Fruit fly (Drosophila melanogaster) whole organism, pupa: ENCODE results near the gene Smn.
A peak's percentile ranks its signal among the peaks of the same experiment; 100 is the strongest.

Experiments used
- CG10348 ChIP-seq: fragments of 200-800 bp; sonication (Bioruptor generic); IDR thresholded peaks from 2 replicates; pipeline ENCODE4 v1.3.6; 2022; ENCODE audit warnings: missing biosample characterization, missing genetic modification characterization
- CG12605 ChIP-seq: fragments of 200-800 bp; sonication (Bioruptor generic); IDR thresholded peaks from 2 replicates; pipeline ENCODE4 v1.3.6; 2022; ENCODE audit warnings: missing biosample characterization, missing genetic modification characterization
- CG13204 ChIP-seq: fragments of 200-800 bp; sonication (Bioruptor generic); optimal IDR thresholded peaks from 2 replicates; lab custom pipeline; 2018; ENCODE audit warnings: missing biosample characterization, mild to moderate bottlenecking, missing genetic modification characterization, moderate library complexity
- CG14655 ChIP-seq: fragments of 200-800 bp; sonication (Bioruptor generic); optimal IDR thresholded peaks from 3 replicates; lab custom pipeline; 2017; ENCODE audit warnings: mild to moderate bottlenecking, missing biosample characterization, missing genetic modification reagents, missing genetic modification characterization
- CG15710 ChIP-seq: fragments of 200-800 bp; sonication (Bioruptor generic); optimal IDR thresholded peaks from 2 replicates; lab custom pipeline; 2018; ENCODE audit warnings: missing biosample characterization, mild to moderate bottlenecking, missing genetic modification characterization, moderate library complexity
- CG17806 ChIP-seq: fragments of 200-800 bp; sonication (Bioruptor generic); optimal IDR thresholded peaks from 2 replicates; lab custom pipeline; 2018; ENCODE audit warnings: missing biosample characterization, mild to moderate bottlenecking, missing genetic modification characterization, moderate library complexity
- CG32121 ChIP-seq: fragments of 200-800 bp; sonication (Bioruptor generic); IDR thresholded peaks from 2 replicates; pipeline ENCODE4 v1.3.6; 2022; ENCODE audit warnings: missing biosample characterization, missing genetic modification characterization
- CG34367 ChIP-seq: fragments of 200-800 bp; sonication (Bioruptor generic); optimal IDR thresholded peaks from 2 replicates; lab custom pipeline; 2018; ENCODE audit warnings: missing biosample characterization, mild to moderate bottlenecking, missing genetic modification characterization
- CG4496 ChIP-seq: fragments of 200-800 bp; sonication (Bioruptor generic); IDR thresholded peaks from 3 replicates; pipeline ENCODE4 v1.3.6; 2022; ENCODE audit warnings: missing biosample characterization, missing genetic modification characterization
- CG8159 ChIP-seq: fragments of 200-800 bp; sonication (Bioruptor generic); optimal IDR thresholded peaks from 3 replicates; lab custom pipeline; 2018; ENCODE audit warnings: missing biosample characterization, mild to moderate bottlenecking, missing genetic modification characterization, moderate library complexity
- CG8301 ChIP-seq: fragments of 200-800 bp; sonication (Bioruptor generic); optimal IDR thresholded peaks from 2 replicates; lab custom pipeline; 2018; ENCODE audit warnings: missing biosample characterization, mild to moderate bottlenecking, missing genetic modification characterization
- CG9948 ChIP-seq: fragments of 200-800 bp; sonication (Bioruptor generic); optimal IDR thresholded peaks from 2 replicates; lab custom pipeline; 2018; ENCODE audit warnings: missing biosample characterization, mild to moderate bottlenecking, missing genetic modification characterization, moderate library complexity
- D1 ChIP-seq: fragments of 200-800 bp; sonication (Bioruptor generic); optimal IDR thresholded peaks from 2 replicates; lab custom pipeline; 2018; ENCODE audit warnings: missing biosample characterization, mild to moderate bottlenecking, missing genetic modification characterization, moderate library complexity
- EcR ChIP-seq: fragments of 200-800 bp; sonication (Bioruptor generic); optimal IDR thresholded peaks from 3 replicates; lab custom pipeline; 2019; ENCODE audit warnings: missing biosample characterization, missing genetic modification characterization, mild to moderate bottlenecking, moderate library complexity, missing genetic modification reagents
- Ets98B ChIP-seq: fragments of 200-800 bp; sonication (Bioruptor generic); IDR thresholded peaks from 2 replicates; pipeline ENCODE4 v1.3.6; 2022; ENCODE audit warnings: missing biosample characterization, missing genetic modification characterization
- Pif1A ChIP-seq: fragments of 200-800 bp; sonication (Bioruptor generic); optimal IDR thresholded peaks from 3 replicates; lab custom pipeline; 2016; ENCODE audit warnings: missing biosample characterization, missing genetic modification characterization
- Pif1B ChIP-seq: fragments of 200-800 bp; sonication (Bioruptor generic); optimal IDR thresholded peaks from 3 replicates; lab custom pipeline; 2016; ENCODE audit warnings: missing biosample characterization, missing genetic modification characterization
- Snoo ChIP-seq: fragments of 200-800 bp; sonication (Bioruptor generic); optimal IDR thresholded peaks from 3 replicates; lab custom pipeline; 2017; ENCODE audit warnings: missing biosample characterization, mild to moderate bottlenecking, missing genetic modification characterization, inconsistent platforms
- fd96Ca ChIP-seq: fragments of 200-800 bp; sonication (Bioruptor generic); IDR thresholded peaks from 3 replicates; pipeline ENCODE4 v1.3.6; 2022; ENCODE audit warnings: missing biosample characterization, missing genetic modification characterization
- gl ChIP-seq: fragments of 200-800 bp; sonication (Bioruptor generic); optimal IDR thresholded peaks from 2 replicates; lab custom pipeline; 2018; ENCODE audit warnings: missing biosample characterization, mild to moderate bottlenecking, missing genetic modification characterization
- rn ChIP-seq: fragments of 200-800 bp; sonication (Bioruptor generic); IDR thresholded peaks from 2 replicates; pipeline ENCODE4 v1.3.6; 2022; ENCODE audit warnings: missing biosample characterization, missing genetic modification characterization

The Smn gene

dm6 chr3L:16610201-16610600, 28.9 kb upstream of the Smn start, which contains the start of gene Prosbeta6:
Prosbeta6 (minus strand) TSS chr3L:16610418.
- TF ChIP-seq fd96Ca (GFP tag; lab: Robert Waterston, UW) (no peak), Ets98B (GFP tag; lab: Robert Waterston, UW) (no peak), CG8301 (tag; lab: Kevin White, UChicago) (no peak)

dm6 chr3L:16609120-16609519, 27.8 kb upstream of the Smn start, which contains the start of gene CG4098:
CG4098 (minus strand) TSS chr3L:16609347.
- peak; percentile 20 for TF ChIP-seq Pif1B
- TF ChIP-seq Snoo (tag; lab: Kevin White, UChicago), result peak; percentile 37
- TF ChIP-seq CG8159 (tag; lab: Kevin White, UChicago), result peak; percentile 30
- peak; percentile 47 for TF ChIP-seq Pif1A (GFP tag; lab: Kevin White, UChicago)
- TF ChIP-seq CG17806 (tag; lab: Kevin White, UChicago), result peak; percentile 42
- TF ChIP-seq rn (GFP tag; lab: Robert Waterston, UW), result peak; percentile 55; the same call in 1 of the 2 replicates
- peak; percentile 83 for TF ChIP-seq fd96Ca (GFP tag; lab: Robert Waterston, UW)
- peak; percentile 84 for TF ChIP-seq CG4496
- peak; percentile 67 for TF ChIP-seq CG12605
- no peak for TF ChIP-seq CG9948 (tag; lab: Kevin White, UChicago)
- TF ChIP-seq gl (tag; lab: Kevin White, UChicago), result no peak
- TF ChIP-seq CG13204 (GFP tag; lab: Kevin White, UChicago), result no peak
- no peak for TF ChIP-seq EcR (GFP tag; lab: Kevin White, UChicago)
- no peak for TF ChIP-seq CG10348 (GFP tag; lab: Robert Waterston, UW)
- TF ChIP-seq CG15710 (tag; lab: Kevin White, UChicago), result peak; percentile 47
- peak; percentile 71 for TF ChIP-seq CG32121 (GFP tag; lab: Robert Waterston, UW)
- TF ChIP-seq CG14655 (GFP tag; lab: Kevin White, UChicago), result peak; percentile 27
- no peak for TF ChIP-seq D1
- TF ChIP-seq CG8301 (tag; lab: Kevin White, UChicago), result peak; percentile 14
- peak; percentile 34 for TF ChIP-seq CG34367 (tag; lab: Kevin White, UChicago)
- TF ChIP-seq Ets98B (GFP tag; lab: Robert Waterston, UW), result peak; percentile 83

dm6 chr3L:16602736-16603144, 21.4 kb upstream of the Smn start, which contains the start of gene Arts:
Arts (plus strand) TSS chr3L:16602851.
- TF ChIP-seq CG15710 (tag; lab: Kevin White, UChicago) (peak; percentile 28), rn (GFP tag; lab: Robert Waterston, UW) (no peak), CG17806 (tag; lab: Kevin White, UChicago) (peak; percentile 1), CG10348 (GFP tag; lab: Robert Waterston, UW) (no peak), Snoo (tag; lab: Kevin White, UChicago) (peak; percentile 11), CG34367 (tag; lab: Kevin White, UChicago) (peak; percentile 17), CG8159 (tag; lab: Kevin White, UChicago) (peak; percentile 43), CG14655 (GFP tag; lab: Kevin White, UChicago) (peak; percentile 47), fd96Ca (GFP tag; lab: Robert Waterston, UW) (no peak)

dm6 chr3L:16594922-16595518, 13.7 kb upstream of the Smn start, which contains the start of the genes spd-2 and Apl:
spd-2 (minus strand) TSS chr3L:16595014.
Apl (plus strand) TSS chr3L:16595181.
- TF ChIP-seq CG12605 (no peak), CG17806 (tag; lab: Kevin White, UChicago) (no peak), Pif1B (no peak), gl (tag; lab: Kevin White, UChicago) (no peak), CG9948 (tag; lab: Kevin White, UChicago) (no peak), CG13204 (GFP tag; lab: Kevin White, UChicago) (no peak), fd96Ca (GFP tag; lab: Robert Waterston, UW) (no peak), Snoo (tag; lab: Kevin White, UChicago) (no peak), CG8159 (tag; lab: Kevin White, UChicago) (no peak), CG8301 (tag; lab: Kevin White, UChicago) (no peak), CG15710 (tag; lab: Kevin White, UChicago) (no peak), Ets98B (GFP tag; lab: Robert Waterston, UW) (no peak), CG34367 (tag; lab: Kevin White, UChicago) (no peak), CG32121 (GFP tag; lab: Robert Waterston, UW) (no peak), EcR (GFP tag; lab: Kevin White, UChicago) (no peak), D1 (no peak), CG10348 (GFP tag; lab: Robert Waterston, UW) (no peak)

dm6 chr3L:16590860-16591259, 9.5 kb upstream of the Smn start, which contains the start of gene tra:
tra (minus strand) TSS chr3L:16591050.
- TF ChIP-seq EcR (GFP tag; lab: Kevin White, UChicago) (no peak), CG17806 (tag; lab: Kevin White, UChicago) (no peak), Pif1B (no peak), CG32121 (GFP tag; lab: Robert Waterston, UW) (no peak)

- TF ChIP-seq fd96Ca (GFP tag; lab: Robert Waterston, UW) (0 out of 3 replicates have a peak, but pooled peaks have one; percentile 41), CG34367 (tag; lab: Kevin White, UChicago) (no peak), Pif1A (GFP tag; lab: Kevin White, UChicago) (no peak), D1 (no peak), Ets98B (GFP tag; lab: Robert Waterston, UW) (peak; percentile 62), CG8159 (tag; lab: Kevin White, UChicago) (peak; percentile 45), CG10348 (GFP tag; lab: Robert Waterston, UW) (no peak), CG8301 (tag; lab: Kevin White, UChicago) (no peak), EcR (GFP tag; lab: Kevin White, UChicago) (no peak), CG9948 (tag; lab: Kevin White, UChicago) (no peak), CG4496 (peak; percentile 73; the same call in 2 of the 3 replicates), CG12605 (peak; percentile 49; the same call in 1 of the 2 replicates), rn (GFP tag; lab: Robert Waterston, UW) (no peak), CG17806 (tag; lab: Kevin White, UChicago) (peak; percentile 6), CG32121 (GFP tag; lab: Robert Waterston, UW) (peak; percentile 60), Snoo (tag; lab: Kevin White, UChicago) (peak; percentile 8), CG15710 (tag; lab: Kevin White, UChicago) (peak; percentile 45)
Observed at dm6 chr3L:16587994-16588622, 6.8 kb upstream of the Smn start.
